Fruit fly (Drosophila melanogaster): Measurements from ENCODE around the gene Nle.

Nle gene

dm6 chr2L:602439-602879, 34.5 kb upstream of the Nle start, which contains the start of gene CG13689 (continued):
- TF ChIP-seq esn (GFP tag; optimal IDR thresholded peaks at IDR 0.05) (peak; percentile 60), cyc (GFP tag; optimal IDR thresholded peaks at IDR 0.05) (peak; percentile 45), CG6854 (GFP tag; optimal IDR thresholded peaks at IDR 0.05) (no peak), CG11762 (GFP tag; optimal IDR thresholded peaks at IDR 0.05; ENCODE audit: insufficient read depth) (no peak), CG8632 (GFP tag; optimal IDR thresholded peaks at IDR 0.05) (no peak), eg (GFP tag; IDR thresholded peaks at IDR 0.05) (no peak), CG9139 (GFP tag; optimal IDR thresholded peaks at IDR 0.05) (no peak), svp (GFP tag) (peak; percentile 61), CG11294 (GFP tag; IDR thresholded peaks at IDR 0.05) (no peak), CG32006 (GFP tag; optimal IDR thresholded peaks at IDR 0.05) (no peak), OdsH (GFP tag; optimal IDR thresholded peaks at IDR 0.05) (peak; percentile 34), Eip93F (GFP tag; optimal IDR thresholded peaks at IDR 0.05) (no peak), CG6808 (GFP tag; optimal IDR thresholded peaks at IDR 0.05) (no peak)

- TF ChIP-seq fd59A (GFP tag; optimal IDR thresholded peaks at IDR 0.05) (no peak), ss (GFP tag; optimal IDR thresholded peaks at IDR 0.05) (no peak), acj6 (GFP tag; optimal IDR thresholded peaks at IDR 0.05) (no peak), CG31627 (GFP tag; optimal IDR thresholded peaks at IDR 0.05) (no peak), pdm3 (GFP tag; optimal IDR thresholded peaks at IDR 0.05) (no peak), CG32006 (GFP tag; optimal IDR thresholded peaks at IDR 0.05) (no peak), CG9139 (GFP tag; optimal IDR thresholded peaks at IDR 0.05) (no peak), svp (GFP tag) (no peak), CG8119 (GFP tag; IDR thresholded peaks at IDR 0.05) (no peak), vri (GFP tag; optimal IDR thresholded peaks at IDR 0.05) (no peak), CG10669 (GFP tag; optimal IDR thresholded peaks at IDR 0.05) (no peak)
These were observed 33.9 kb upstream of the Nle start for dm6 chr2L:601848-602247.

DNA sequence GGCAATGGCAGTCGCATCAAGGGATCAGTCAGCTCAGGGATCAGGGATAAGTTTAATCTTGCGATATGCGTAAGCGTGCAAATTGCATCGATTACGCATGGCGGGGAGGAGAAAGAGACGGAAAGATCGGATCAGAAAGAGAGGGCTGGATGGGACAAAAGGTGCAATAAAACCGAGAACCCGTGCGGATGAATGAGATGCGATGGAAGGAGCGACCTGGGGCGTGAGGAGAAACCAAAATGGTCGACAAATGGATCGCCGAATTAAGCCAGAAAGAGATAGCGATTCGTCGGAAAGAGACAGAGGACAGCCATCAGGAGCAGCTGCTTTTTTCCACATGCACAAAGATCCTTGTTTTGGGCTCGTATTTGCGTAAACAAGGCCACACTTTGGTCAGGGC, 29.9 kb upstream of the Nle start:
- TF ChIP-seq achi (GFP tag; optimal IDR thresholded peaks at IDR 0.05): no peak
- TF ChIP-seq CG32006 (GFP tag; optimal IDR thresholded peaks at IDR 0.05): no peak
- TF ChIP-seq eg (GFP tag; IDR thresholded peaks at IDR 0.05): no peak
- no peak for TF ChIP-seq Lpt (GFP tag; optimal IDR thresholded peaks at IDR 0.05)
- no peak for TF ChIP-seq CG11294 (GFP tag; IDR thresholded peaks at IDR 0.05)
- no peak for TF ChIP-seq Ets21C (GFP tag; optimal IDR thresholded peaks at IDR 0.05)
- no peak for TF ChIP-seq vri (GFP tag; optimal IDR thresholded peaks at IDR 0.05)
- TF ChIP-seq lz (GFP tag; optimal IDR thresholded peaks at IDR 0.05): no peak
- TF ChIP-seq CG3032 (tag; optimal IDR thresholded peaks at IDR 0.05): no peak
- TF ChIP-seq CG11902 (GFP tag; optimal IDR thresholded peaks at IDR 0.05): no peak
- no peak for TF ChIP-seq CG8632 (GFP tag; optimal IDR thresholded peaks at IDR 0.05)
- TF ChIP-seq svp (GFP tag): no peak
- no peak for TF ChIP-seq spab (GFP tag; optimal IDR thresholded peaks at IDR 0.05)
- no peak for TF ChIP-seq Met (GFP tag; optimal IDR thresholded peaks at IDR 0.05)
- TF ChIP-seq Blimp-1 (GFP tag; optimal IDR thresholded peaks at IDR 0.05): no peak
- no peak for TF ChIP-seq CG4318 (GFP tag; optimal IDR thresholded peaks at IDR 0.05)

- no peak for TF ChIP-seq OdsH (GFP tag; optimal IDR thresholded peaks at IDR 0.05)
- TF ChIP-seq CG9139 (GFP tag; optimal IDR thresholded peaks at IDR 0.05): no peak
- peak; percentile 15 for TF ChIP-seq fkh (GFP tag; optimal IDR thresholded peaks at IDR 0.05)
- TF ChIP-seq eg (GFP tag; IDR thresholded peaks at IDR 0.05): no peak
- TF ChIP-seq ss (GFP tag; optimal IDR thresholded peaks at IDR 0.05): no peak
- TF ChIP-seq Hr38 (GFP tag; optimal IDR thresholded peaks at IDR 0.05): no peak
- TF ChIP-seq CG6276 (GFP tag; optimal IDR thresholded peaks at IDR 0.05): no peak
- no peak for TF ChIP-seq Sox102F (GFP tag; optimal IDR thresholded peaks at IDR 0.05)
- no peak for TF ChIP-seq Blimp-1 (GFP tag; optimal IDR thresholded peaks at IDR 0.05)
- TF ChIP-seq Lpt (GFP tag; optimal IDR thresholded peaks at IDR 0.05): no peak
- no peak for TF ChIP-seq Gug (GFP tag; IDR thresholded peaks at IDR 0.05)
- TF ChIP-seq CG8632 (GFP tag; optimal IDR thresholded peaks at IDR 0.05): no peak
- TF ChIP-seq CG7368 (GFP tag; optimal IDR thresholded peaks at IDR 0.05): peak; percentile 30
These were observed 26.9 kb upstream of the Nle start, which contains the start of gene Gsc for dm6 chr2L:594635-595384. Gene Gsc, minus strand, starts transcription at chr2L:594685.

Measured in whole organism, prepupa.